Worm (Caenorhabditis elegans) whole organism, L2 larva: Measurements from ENCODE around the gene W06H8.6.

Source experiments
- C34F6.9 ChIP-seq: fragments of 150-350 bp; optimal IDR thresholded peaks from 2 replicates; lab custom pipeline; 2014; ENCODE audit warnings: missing biosample characterization, missing genetic modification characterization
- F13H6.1 ChIP-seq: sonication (generic microtip); optimal IDR thresholded peaks from 2 replicates; lab custom pipeline; 2016; ENCODE audit warnings: missing genetic modification characterization, missing compliant biosample characterization
- aly-2 ChIP-seq: fragments of 150-350 bp; optimal IDR thresholded peaks from 2 replicates; lab custom pipeline; 2014; ENCODE audit warnings: missing biosample characterization, missing genetic modification characterization
- ceh-82 ChIP-seq: fragments of 150-350 bp; optimal IDR thresholded peaks from 2 replicates; lab custom pipeline; 2014; ENCODE audit warnings: missing biosample characterization, missing genetic modification characterization
- egl-27 ChIP-seq: sonication (generic microtip); optimal IDR thresholded peaks from 3 replicates; lab custom pipeline; 2017; ENCODE audit warnings: missing biosample characterization, missing genetic modification reagents, missing genetic modification characterization
- fos-1 ChIP-seq: fragments of 150-350 bp; optimal IDR thresholded peaks from 2 replicates; lab custom pipeline; 2014; ENCODE audit warnings: missing biosample characterization, missing genetic modification characterization
- lsy-2 ChIP-seq, 2 experiments: fragments of 150-350 bp in 1 of 2; sonication (generic microtip) in 1 of 2; optimal IDR thresholded peaks; 2 replicates each; lab custom pipeline; 2014 to 2017; ENCODE audit warnings: missing biosample characterization in 2 of 2, missing genetic modification characterization in 2 of 2
- mbf-1 ChIP-seq: sonication (generic microtip); optimal IDR thresholded peaks from 2 replicates; lab custom pipeline; 2017; ENCODE audit warnings: missing biosample characterization, missing genetic modification characterization
- nhr-10 ChIP-seq: sonication (generic microtip); optimal IDR thresholded peaks from 2 replicates; lab custom pipeline; 2017; ENCODE audit warnings: missing biosample characterization, missing genetic modification characterization
- nhr-129 ChIP-seq: fragments of 150-350 bp; optimal IDR thresholded peaks from 2 replicates; lab custom pipeline; 2014; ENCODE audit warnings: missing biosample characterization, missing genetic modification characterization
- nhr-237 ChIP-seq: fragments of 150-350 bp; optimal IDR thresholded peaks from 2 replicates; lab custom pipeline; 2014; ENCODE audit warnings: missing biosample characterization, missing genetic modification characterization
- nhr-6 ChIP-seq: fragments of 150-350 bp; optimal IDR thresholded peaks from 2 replicates; lab custom pipeline; 2014; ENCODE audit warnings: missing biosample characterization, missing genetic modification characterization
- nhr-77 ChIP-seq: fragments of 150-350 bp; optimal IDR thresholded peaks from 2 replicates; lab custom pipeline; 2014; ENCODE audit warnings: missing biosample characterization, missing genetic modification characterization
- sma-9 ChIP-seq, 2 experiments: fragments of 150-350 bp in 1 of 2; sonication (generic microtip) in 1 of 2; optimal IDR thresholded peaks; 2 replicates each; lab custom pipeline; 2014 to 2016; ENCODE audit warnings: missing genetic modification characterization in 2 of 2, mild to moderate bottlenecking in 1 of 2, missing biosample characterization in 1 of 2, missing compliant biosample characterization in 1 of 2, missing genetic modification reagents in 1 of 2, moderate library complexity in 1 of 2
- snpc-4 ChIP-seq: fragments of 150-350 bp; optimal IDR thresholded peaks from 2 replicates; lab custom pipeline; 2014; ENCODE audit warnings: missing biosample characterization, missing genetic modification characterization

Gene W06H8.6

ce11 chrV:6206498-6206897 lies 20.3 kb downstream of the W06H8.6 start, which contains the start of gene W06H8.2:
TSS of gene W06H8.2 (plus strand) at chrV:6206755.
- TF ChIP-seq fos-1 (tag; lab: Kevin White, UChicago) (peak; percentile 7), nhr-10 (tag; lab: Kevin White, UChicago) (no peak), nhr-77 (tag; lab: Kevin White, UChicago) (no peak), ceh-82 (tag; lab: Kevin White, UChicago) (no peak), mbf-1 (tag; lab: Kevin White, UChicago) (no peak), sma-9 (GFP tag; optimal IDR thresholded peaks at IDR 0.05; lab: Kevin White, UChicago) (peak; percentile 33), sma-9 (tag; optimal IDR thresholded peaks at IDR 0.05; lab: Kevin White, UChicago) (no peak), snpc-4 (no peak), nhr-237 (tag; lab: Kevin White, UChicago) (no peak)
- TF ChIP-seq, all 48 proteins: peak for 2

ce11 chrV:6204046-6204445 lies 22.8 kb downstream of the W06H8.6 start:
- peak in 1 of 2 experiments; percentile 11 for TF ChIP-seq lsy-2 (tag; optimal IDR thresholded peaks at IDR 0.05; lab: Kevin White, UChicago)
- peak; percentile 67 for TF ChIP-seq nhr-129 (tag; lab: Kevin White, UChicago)
- TF ChIP-seq egl-27 (tag; lab: Kevin White, UChicago): no peak
- no peak for TF ChIP-seq aly-2 (tag; lab: Kevin White, UChicago)
- peak; percentile 23 for TF ChIP-seq C34F6.9 (tag; lab: Kevin White, UChicago)
- TF ChIP-seq sma-9 (GFP tag; optimal IDR thresholded peaks at IDR 0.05; lab: Kevin White, UChicago): peak; percentile 32
- no peak for TF ChIP-seq sma-9 (tag; optimal IDR thresholded peaks at IDR 0.05; lab: Kevin White, UChicago)
- TF ChIP-seq mbf-1 (tag; lab: Kevin White, UChicago): no peak
- TF ChIP-seq F13H6.1: peak; percentile 73
- TF ChIP-seq, all 48 proteins: peak for 5

- TF ChIP-seq snpc-4 (no peak), sma-9 (GFP tag; optimal IDR thresholded peaks at IDR 0.05; lab: Kevin White, UChicago) (peak; percentile 21), sma-9 (tag; optimal IDR thresholded peaks at IDR 0.05; lab: Kevin White, UChicago) (no peak), nhr-129 (tag; lab: Kevin White, UChicago) (peak; percentile 52), nhr-6 (tag; lab: Kevin White, UChicago) (no peak)
- TF ChIP-seq, all 48 proteins: peak for 2
Measured at ce11 chrV:6202573-6202972, 24.2 kb downstream of the W06H8.6 start, which contains the start of gene ttn-1. TSS of gene ttn-1 (minus strand) at chrV:6202632.
